Fruit fly (Drosophila melanogaster) whole organism, embryonic: Measurements from ENCODE around the gene Trm7-32.

Source experiments
- Atf6 ChIP-seq: fragments of 200-800 bp; sonication (Bioruptor generic); IDR thresholded peaks from 2 replicates; pipeline ENCODE4 v1.3.6; 2022; ENCODE audit warnings: missing biosample characterization, missing genetic modification characterization
- Bgb ChIP-seq: fragments of 200-800 bp; sonication (Bioruptor generic); IDR thresholded peaks from 2 replicates; pipeline ENCODE4 v1.3.6; 2022; ENCODE audit warnings: missing biosample characterization, missing genetic modification characterization; ENCODE audit not compliant: partially characterized antibody
- CG1024 ChIP-seq: fragments of 200-800 bp; sonication (Bioruptor generic); IDR thresholded peaks from 2 replicates; pipeline ENCODE4 v1.3.6; 2022; ENCODE audit warnings: missing biosample characterization, missing genetic modification characterization
- CG14965 ChIP-seq: fragments of 200-800 bp; sonication (Bioruptor generic); optimal IDR thresholded peaks from 2 replicates; lab custom pipeline; 2016; ENCODE audit warnings: missing biosample characterization, missing genetic modification characterization, borderline replicate concordance
- CG17328 ChIP-seq: fragments of 200-800 bp; sonication (Bioruptor generic); IDR thresholded peaks from 2 replicates; pipeline ENCODE4 v1.3.6; 2022; ENCODE audit warnings: missing biosample characterization, missing genetic modification characterization
- CG17361 ChIP-seq: fragments of 200-800 bp; sonication (Bioruptor generic); IDR thresholded peaks from 3 replicates; pipeline ENCODE4 v1.3.6; 2022; ENCODE audit warnings: missing biosample characterization, missing genetic modification characterization
- CG18476 ChIP-seq: fragments of 200-800 bp; sonication (Bioruptor generic); optimal IDR thresholded peaks from 2 replicates; lab custom pipeline; 2016; ENCODE audit warnings: missing biosample characterization, mild to moderate bottlenecking, missing genetic modification characterization
- CG18619 ChIP-seq: fragments of 200-800 bp; sonication (Bioruptor generic); optimal IDR thresholded peaks from 3 replicates; lab custom pipeline; 2017; ENCODE audit warnings: missing biosample characterization, mild to moderate bottlenecking, missing genetic modification characterization
- CG2116 ChIP-seq: fragments of 200-800 bp; sonication (Bioruptor generic); optimal IDR thresholded peaks from 3 replicates; lab custom pipeline; 2018; ENCODE audit warnings: missing biosample characterization, mild to moderate bottlenecking, missing genetic modification characterization
- CG2120 ChIP-seq: fragments of 200-800 bp; sonication (Bioruptor generic); optimal IDR thresholded peaks from 3 replicates; lab custom pipeline; 2016; ENCODE audit warnings: missing biosample characterization, missing genetic modification characterization
- CG31388 ChIP-seq: fragments of 200-800 bp; sonication (Bioruptor generic); optimal IDR thresholded peaks from 2 replicates; lab custom pipeline; 2016; ENCODE audit warnings: missing biosample characterization, missing genetic modification characterization
- CG3281 ChIP-seq: fragments of 200-800 bp; sonication (Bioruptor generic); optimal IDR thresholded peaks from 3 replicates; lab custom pipeline; 2017; ENCODE audit warnings: missing biosample characterization, mild to moderate bottlenecking, missing genetic modification characterization
- CG4360 ChIP-seq: fragments of 200-800 bp; sonication (Bioruptor generic); IDR thresholded peaks from 2 replicates; pipeline ENCODE4 v1.3.6; 2022; ENCODE audit warnings: missing biosample characterization, missing genetic modification characterization
- CG4617 ChIP-seq: fragments of 200-800 bp; sonication (Bioruptor generic); optimal IDR thresholded peaks from 3 replicates; lab custom pipeline; 2016; ENCODE audit warnings: missing biosample characterization, missing genetic modification characterization, borderline replicate concordance
- CG6854 ChIP-seq: fragments of 200-800 bp; sonication (Bioruptor generic); optimal IDR thresholded peaks from 3 replicates; lab custom pipeline; 2017; ENCODE audit warnings: missing biosample characterization, mild to moderate bottlenecking, missing genetic modification characterization
- CG8281 ChIP-seq: fragments of 200-800 bp; sonication (Bioruptor generic); optimal IDR thresholded peaks from 2 replicates; lab custom pipeline; 2018; ENCODE audit warnings: missing biosample characterization, mild to moderate bottlenecking, missing genetic modification characterization, moderate library complexity
- Dek ChIP-seq: fragments of 200-800 bp; sonication (Bioruptor generic); optimal IDR thresholded peaks from 3 replicates; lab custom pipeline; 2019; ENCODE audit warnings: missing biosample characterization, mild to moderate bottlenecking, missing genetic modification characterization, moderate library complexity
- Dll ChIP-seq: fragments of 200-800 bp; sonication (Bioruptor generic); IDR thresholded peaks from 4 replicates; pipeline ENCODE4 v1.3.6; 2022; ENCODE audit warnings: missing biosample characterization, missing genetic modification characterization; ENCODE audit not compliant: partially characterized antibody
- Doc3 ChIP-seq: fragments of 200-800 bp; sonication (Bioruptor generic); IDR thresholded peaks from 3 replicates; pipeline ENCODE4 v1.3.6; 2022; ENCODE audit warnings: missing biosample characterization, missing genetic modification characterization; ENCODE audit not compliant: partially characterized antibody
- Elba2 ChIP-seq: fragments of 200-800 bp; sonication (Bioruptor generic); optimal IDR thresholded peaks from 3 replicates; lab custom pipeline; 2016; ENCODE audit warnings: missing biosample characterization, missing genetic modification characterization
- Hey ChIP-seq: fragments of 200-800 bp; sonication (Bioruptor generic); optimal IDR thresholded peaks from 3 replicates; lab custom pipeline; 2018; ENCODE audit warnings: missing biosample characterization, mild to moderate bottlenecking, missing genetic modification characterization
- Hr3 ChIP-seq: fragments of 200-800 bp; sonication (Bioruptor generic); optimal IDR thresholded peaks from 3 replicates; lab custom pipeline; 2016; ENCODE audit warnings: missing biosample characterization, missing genetic modification characterization
- Lhr ChIP-seq: fragments of 200-800 bp; sonication (Bioruptor generic); optimal IDR thresholded peaks from 3 replicates; lab custom pipeline; 2017; ENCODE audit warnings: mild to moderate bottlenecking, missing biosample characterization, missing genetic modification reagents, missing genetic modification characterization
- MBD-R2 ChIP-seq: fragments of 200-800 bp; sonication (Bioruptor generic); IDR thresholded peaks from 2 replicates; pipeline ENCODE4 v1.3.6; 2022; ENCODE audit warnings: missing biosample characterization, missing genetic modification characterization
- MESR4 ChIP-seq: fragments of 200-800 bp; sonication (Bioruptor generic); optimal IDR thresholded peaks from 2 replicates; lab custom pipeline; 2018; ENCODE audit warnings: missing biosample characterization, mild to moderate bottlenecking, missing genetic modification characterization, moderate library complexity
- Max ChIP-seq: fragments of 200-800 bp; sonication (Bioruptor generic); optimal IDR thresholded peaks from 2 replicates; lab custom pipeline; 2016; ENCODE audit warnings: missing biosample characterization, mild to moderate bottlenecking, missing genetic modification characterization
- Med ChIP-seq: fragments of 200-800 bp; sonication (Bioruptor generic); peaks from one replicate; lab custom pipeline; 2016; ENCODE audit warnings: missing biosample characterization, missing genetic modification characterization, mild to moderate bottlenecking, inconsistent platforms, moderate library complexity
- Pdp1 ChIP-seq, 2 experiments: fragments of 200-800 bp; sonication (Bioruptor generic); optimal IDR thresholded peaks; 3 replicates each; lab custom pipeline; 2016; ENCODE audit warnings: missing biosample characterization in 2 of 2, missing genetic modification characterization in 2 of 2, mild to moderate bottlenecking in 1 of 2, moderate library complexity in 1 of 2
- Taf1 ChIP-seq: fragments of 200-800 bp; sonication (Bioruptor generic); IDR thresholded peaks from 2 replicates; pipeline ENCODE4 v1.3.6; 2022; ENCODE audit warnings: missing biosample characterization, missing genetic modification characterization
- Xbp1 ChIP-seq: fragments of 200-800 bp; sonication (Bioruptor generic); optimal IDR thresholded peaks from 3 replicates; lab custom pipeline; 2016; ENCODE audit warnings: missing biosample characterization, mild to moderate bottlenecking, missing genetic modification characterization
- ac ChIP-seq: fragments of 200-800 bp; sonication (Bioruptor generic); optimal IDR thresholded peaks from 3 replicates; lab custom pipeline; 2017; ENCODE audit warnings: missing biosample characterization, mild to moderate bottlenecking, missing genetic modification characterization
- al ChIP-seq: fragments of 200-800 bp; sonication (Bioruptor generic); IDR thresholded peaks from 2 replicates; pipeline ENCODE4 v1.3.6; 2022; ENCODE audit warnings: missing biosample characterization, missing genetic modification characterization
- amos ChIP-seq: fragments of 200-800 bp; sonication (Bioruptor generic); IDR thresholded peaks from 2 replicates; pipeline ENCODE4 v1.3.6; 2022; ENCODE audit warnings: missing biosample characterization, missing genetic modification characterization; ENCODE audit not compliant: partially characterized antibody
- corto ChIP-seq: fragments of 200-800 bp; sonication (Bioruptor generic); optimal IDR thresholded peaks from 2 replicates; lab custom pipeline; 2016; ENCODE audit warnings: missing biosample characterization, mild to moderate bottlenecking, missing genetic modification characterization, moderate library complexity
- ftz-f1 ChIP-seq: fragments of 200-800 bp; sonication (Bioruptor generic); optimal IDR thresholded peaks from 2 replicates; lab custom pipeline; 2016; ENCODE audit warnings: missing biosample characterization, missing genetic modification characterization
- gcm2 ChIP-seq: fragments of 200-800 bp; sonication (Bioruptor generic); optimal IDR thresholded peaks from 2 replicates; lab custom pipeline; 2016; ENCODE audit warnings: missing biosample characterization, missing genetic modification characterization
- gro ChIP-seq: fragments of 200-800 bp; sonication (Bioruptor generic); optimal IDR thresholded peaks from 2 replicates; lab custom pipeline; 2016; ENCODE audit warnings: missing biosample characterization, missing genetic modification characterization
- knrl ChIP-seq: fragments of 200-800 bp; sonication (Bioruptor generic); IDR thresholded peaks from 3 replicates; pipeline ENCODE4 v1.3.6; 2022; ENCODE audit warnings: missing biosample characterization, missing genetic modification characterization; ENCODE audit not compliant: partially characterized antibody
- lbe ChIP-seq: fragments of 200-800 bp; sonication (Bioruptor generic); optimal IDR thresholded peaks from 2 replicates; lab custom pipeline; 2016; ENCODE audit warnings: missing biosample characterization, mild to moderate bottlenecking, missing genetic modification characterization
- onecut ChIP-seq: fragments of 200-800 bp; sonication (Bioruptor generic); IDR thresholded peaks from 2 replicates; pipeline ENCODE4 v1.3.6; 2022; ENCODE audit warnings: missing biosample characterization, missing genetic modification characterization
- pzg ChIP-seq: fragments of 200-800 bp; sonication (Bioruptor generic); optimal IDR thresholded peaks from 3 replicates; lab custom pipeline; 2018; ENCODE audit warnings: missing biosample characterization, mild to moderate bottlenecking, missing genetic modification characterization, moderate library complexity
- sens ChIP-seq: fragments of 200-800 bp; sonication (Bioruptor generic); peaks from one replicate; lab custom pipeline; 2016; ENCODE audit warnings: missing biosample characterization, missing genetic modification characterization
- sna ChIP-seq: fragments of 200-800 bp; sonication (Bioruptor generic); IDR thresholded peaks from 2 replicates; pipeline ENCODE4 v1.3.6; 2022; ENCODE audit warnings: missing biosample characterization, missing genetic modification characterization; ENCODE audit not compliant: partially characterized antibody
- stc ChIP-seq: fragments of 200-800 bp; sonication (Bioruptor generic); IDR thresholded peaks from 2 replicates; pipeline ENCODE4 v1.3.6; 2022; ENCODE audit warnings: missing biosample characterization, missing genetic modification characterization
- tin ChIP-seq: fragments of 200-800 bp; sonication (Bioruptor generic); optimal IDR thresholded peaks from 3 replicates; lab custom pipeline; 2016; ENCODE audit warnings: missing biosample characterization, missing genetic modification characterization
- tio ChIP-seq: fragments of 200-800 bp; sonication (Bioruptor generic); optimal IDR thresholded peaks from 2 replicates; lab custom pipeline; 2017; ENCODE audit warnings: missing biosample characterization, missing genetic modification characterization, inconsistent platforms
- tna ChIP-seq: fragments of 200-800 bp; sonication (Bioruptor generic); IDR thresholded peaks from 2 replicates; pipeline ENCODE4 v1.3.6; 2022; ENCODE audit warnings: missing biosample characterization, missing genetic modification characterization; ENCODE audit not compliant: partially characterized antibody
- toy ChIP-seq: fragments of 200-800 bp; sonication (Bioruptor generic); IDR thresholded peaks from 2 replicates; pipeline ENCODE4 v1.3.6; 2022; ENCODE audit warnings: missing biosample characterization, missing genetic modification characterization
- tup ChIP-seq: fragments of 200-800 bp; sonication (Bioruptor generic); optimal IDR thresholded peaks from 2 replicates; lab custom pipeline; 2016; ENCODE audit warnings: missing biosample characterization, mild to moderate bottlenecking, missing genetic modification characterization, moderate library complexity

Gene Trm7-32

DNA sequence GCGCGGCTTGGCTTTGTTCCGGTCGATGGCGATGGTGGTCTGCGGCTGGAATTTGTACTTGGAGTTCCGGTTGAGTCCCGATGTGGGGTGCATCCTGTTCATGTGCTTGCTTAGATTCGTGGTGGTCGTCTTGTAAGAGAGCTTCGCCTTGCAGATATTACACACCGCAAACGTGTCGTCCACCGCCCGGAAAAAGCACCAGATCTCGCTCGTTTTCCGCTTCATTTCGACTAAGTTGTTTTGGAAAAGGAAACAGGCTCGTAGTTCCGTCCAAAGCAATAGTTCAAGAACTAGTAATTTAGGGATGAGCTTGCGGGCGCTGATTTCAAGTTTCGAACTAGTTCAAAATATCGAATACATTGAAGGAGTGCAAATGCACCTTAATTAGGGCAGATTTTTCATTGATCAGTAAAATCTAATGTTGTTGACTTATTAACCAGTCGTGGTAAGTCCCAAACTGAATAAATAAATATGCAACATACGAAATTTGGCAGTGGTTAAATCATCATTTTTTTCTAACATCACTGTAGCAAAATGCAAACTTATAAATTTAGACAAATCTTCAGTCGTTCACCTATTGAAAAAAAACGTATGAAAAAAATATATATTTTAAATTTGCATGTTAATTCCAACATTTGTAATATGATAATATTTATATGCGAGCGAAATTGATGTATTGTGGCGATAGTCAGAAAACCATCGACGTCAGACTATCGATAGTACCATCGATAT, 2.5 kb downstream of the Trm7-32 start, which contains the start of the genes bdwf and Patr-1 (continued):
- TF ChIP-seq al (GFP tag; lab: Robert Waterston, UW) (no peak; the same call in 1 of the 2 replicates), Hr3 (GFP tag; lab: Kevin White, UChicago) (peak; percentile 35), tin (peak; percentile 8), Lhr (peak; percentile 27), Taf1 (GFP tag; lab: Robert Waterston, UW) (no peak), CG8281 (no peak), amos (GFP tag; lab: Robert Waterston, UW) (peak; percentile 95), MESR4 (GFP tag; lab: Kevin White, UChicago) (peak; percentile 62), gro (peak; percentile 15), ac (GFP tag; lab: Kevin White, UChicago) (no peak), CG3281 (GFP tag; lab: Kevin White, UChicago) (peak; percentile 21), onecut (GFP tag; lab: Robert Waterston, UW) (no peak), lbe (GFP tag; lab: Kevin White, UChicago) (peak; percentile 25), CG18476 (GFP tag; lab: Kevin White, UChicago) (peak; percentile 17), toy (no peak), tio (GFP tag; lab: Kevin White, UChicago) (no peak), sens (GFP tag; lab: Kevin White, UChicago) (peak; percentile 81), stc (GFP tag; lab: Robert Waterston, UW) (0 out of 2 replicates have a peak, but pooled peaks have one; percentile 6), CG18619 (GFP tag; lab: Kevin White, UChicago) (peak; percentile 39), CG6854 (GFP tag; lab: Kevin White, UChicago) (no peak), CG17361 (GFP tag; lab: Robert Waterston, UW) (peak; percentile 68), gcm2 (GFP tag; lab: Kevin White, UChicago) (no peak), corto (GFP tag; lab: Kevin White, UChicago) (peak; percentile 5), Pdp1 (GFP tag; optimal IDR thresholded peaks at IDR 0.05; lab: Kevin White, UChicago) (peak in 1 of 2 experiments; percentile 17), pzg (GFP tag; lab: Kevin White, UChicago) (peak; percentile 51), Elba2 (GFP tag; lab: Kevin White, UChicago) (no peak), Dek (peak; percentile 36), Max (no peak), ftz-f1 (GFP tag; lab: Kevin White, UChicago) (no peak), CG2116 (GFP tag; lab: Kevin White, UChicago) (peak; percentile 78), Dll (GFP tag; lab: Robert Waterston, UW) (peak; percentile 92), knrl (peak; percentile 94), CG31388 (GFP tag; lab: Kevin White, UChicago) (no peak), tna (GFP tag; lab: Robert Waterston, UW) (peak; percentile 89), CG2120 (GFP tag; lab: Kevin White, UChicago) (peak; percentile 52), CG4360 (GFP tag; lab: Robert Waterston, UW) (no peak), Doc3 (peak; percentile 85), Bgb (GFP tag; lab: Robert Waterston, UW) (peak; percentile 89)

DNA sequence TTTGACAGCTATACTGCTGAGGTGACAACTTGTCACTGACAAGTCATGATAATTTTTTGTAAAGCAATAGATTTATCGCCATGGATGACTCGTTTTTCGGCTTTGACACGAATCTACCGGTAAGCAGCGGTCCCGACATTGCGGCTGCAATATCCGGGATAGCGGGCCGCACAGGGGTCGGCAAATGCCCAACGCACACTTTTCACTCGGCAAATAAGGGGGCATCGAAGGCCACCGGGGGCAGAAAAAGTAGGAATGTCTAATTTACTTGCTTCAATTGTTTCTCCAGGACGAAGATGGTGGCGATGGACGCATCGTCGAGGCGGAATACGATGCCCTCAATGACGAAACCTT, 3.1 kb downstream of the Trm7-32 start:
- TF ChIP-seq MESR4 (GFP tag; lab: Kevin White, UChicago) (peak; percentile 96), Dll (GFP tag; lab: Robert Waterston, UW) (peak; percentile 63; the same call in 2 of the 4 replicates), Doc3 (0 out of 3 replicates have a peak, but pooled peaks have one; percentile 5), Atf6 (GFP tag; lab: Robert Waterston, UW) (0 out of 2 replicates have a peak, but pooled peaks have one; percentile 25), tup (GFP tag; lab: Kevin White, UChicago) (no peak), sna (GFP tag; lab: Robert Waterston, UW) (peak; percentile 51; the same call in 1 of the 2 replicates), Med (peak; percentile 44), MBD-R2 (GFP tag; lab: Robert Waterston, UW) (peak; percentile 71), CG4617 (peak; percentile 61), CG17328 (GFP tag; lab: Robert Waterston, UW) (0 out of 2 replicates have a peak, but pooled peaks have one; percentile 16), Hey (tag; lab: Kevin White, UChicago) (peak; percentile 60), ftz-f1 (GFP tag; lab: Kevin White, UChicago) (peak; percentile 76), CG14965 (GFP tag; lab: Kevin White, UChicago) (no peak), Xbp1 (GFP tag; lab: Kevin White, UChicago) (no peak), CG1024 (GFP tag; lab: Robert Waterston, UW) (no peak)
